Worm (Caenorhabditis elegans): ENCODE results near the gene cpar-1.

- TF ChIP-seq F13H6.1 (tag; optimal IDR thresholded peaks at IDR 0.05), result no peak
- no peak for TF ChIP-seq elt-4 (tag; optimal IDR thresholded peaks at IDR 0.05)
- no peak for TF ChIP-seq ceh-2 (tag; optimal IDR thresholded peaks at IDR 0.05)
These were observed 43.9 kb upstream of the cpar-1 start, which contains the start of gene slc-17.2 for ce11 chrIII:9390007-9390406.

All from whole organism, late embryonic.